Fruit fly (Drosophila melanogaster) Kc167 (cell line): ENCODE measurements around the gene Mst89B.

ENCODE experiments used
- Myc ChIP-seq: fragments of >200 bp; optimal IDR thresholded peaks from 2 replicates; lab custom pipeline; 2017; ENCODE audit warnings: missing external identifiers
- Sin3A ChIP-seq: fragments of >200 bp; optimal IDR thresholded peaks from 2 replicates; lab custom pipeline; 2018; ENCODE audit warnings: missing external identifiers
- h ChIP-seq: fragments of >200 bp; optimal IDR thresholded peaks from 3 replicates; lab custom pipeline; 2018; ENCODE audit warnings: missing external identifiers
- psq ChIP-seq: fragments of >200 bp; optimal IDR thresholded peaks from 2 replicates; lab custom pipeline; 2017; ENCODE audit warnings: missing external identifiers

dm6 chr3R:16234298-16234697 is 32.5 kb upstream of the Mst89B start:
- no peak for TF ChIP-seq psq (lab: Kevin White, UChicago)
- TF ChIP-seq Myc: no peak
- TF ChIP-seq Sin3A (lab: Kevin White, UChicago): no peak
- TF ChIP-seq h (lab: Kevin White, UChicago): no peak
